Fruit fly (Drosophila melanogaster) Kc167 (cell line): ENCODE measurements around the gene vir-1.

Source experiments
- Myc ChIP-seq: fragments of >200 bp; optimal IDR thresholded peaks from 2 replicates; lab custom pipeline; 2017; ENCODE audit warnings: missing external identifiers
- Sin3A ChIP-seq: fragments of >200 bp; optimal IDR thresholded peaks from 2 replicates; lab custom pipeline; 2018; ENCODE audit warnings: missing external identifiers
- h ChIP-seq: fragments of >200 bp; optimal IDR thresholded peaks from 3 replicates; lab custom pipeline; 2018; ENCODE audit warnings: missing external identifiers
- insv ChIP-seq: fragments of >200 bp; optimal IDR thresholded peaks from 3 replicates; lab custom pipeline; 2018; ENCODE audit warnings: missing external identifiers
- psq ChIP-seq: fragments of >200 bp; optimal IDR thresholded peaks from 2 replicates; lab custom pipeline; 2017; ENCODE audit warnings: missing external identifiers
- ttk ChIP-seq: sonication (Bioruptor generic); optimal IDR thresholded peaks from 2 replicates; lab custom pipeline; 2017; ENCODE audit warnings: missing external identifiers

- no peak for TF ChIP-seq psq (lab: Kevin White, UChicago)
- no peak for TF ChIP-seq ttk (lab: Kevin White, UChicago)
- TF ChIP-seq insv (lab: Kevin White, UChicago), result no peak
- TF ChIP-seq h (lab: Kevin White, UChicago), result no peak
- no peak for TF ChIP-seq Sin3A (lab: Kevin White, UChicago)
- no peak for TF ChIP-seq Myc (lab: Kevin White, UChicago)
Measured at dm6 chr2L:12371740-12372139, 51.5 kb downstream of the vir-1 start.
